Fruit fly (Drosophila melanogaster) whole organism, adult: Measurements from ENCODE around the gene Ir67b.
A peak's percentile ranks its signal among the peaks of the same experiment; 100 is the strongest.

Experiments
- CG11617 ChIP-seq: fragments of 200-800 bp; sonication (Bioruptor generic); optimal IDR thresholded peaks from 2 replicates; lab custom pipeline; 2017; ENCODE audit warnings: mild to moderate bottlenecking, missing biosample characterization, missing genetic modification reagents, missing genetic modification characterization
- CG12768 ChIP-seq: fragments of 200-800 bp; sonication (Bioruptor generic); optimal IDR thresholded peaks from 2 replicates; lab custom pipeline; 2017; ENCODE audit warnings: missing biosample characterization, missing genetic modification characterization, mild to moderate bottlenecking, moderate library complexity, missing genetic modification reagents
- CG14711 ChIP-seq: fragments of 200-800 bp; sonication (Bioruptor generic); optimal IDR thresholded peaks from 2 replicates; lab custom pipeline; 2018; ENCODE audit warnings: missing biosample characterization, mild to moderate bottlenecking, missing genetic modification characterization, moderate library complexity
- CG1620 ChIP-seq: fragments of 200-800 bp; sonication (Bioruptor generic); optimal IDR thresholded peaks from 2 replicates; lab custom pipeline; 2016; ENCODE audit warnings: missing biosample characterization, missing genetic modification characterization
- CG33017 ChIP-seq: fragments of 200-800 bp; sonication (Bioruptor generic); optimal IDR thresholded peaks from 2 replicates; lab custom pipeline; 2018; ENCODE audit warnings: missing biosample characterization, mild to moderate bottlenecking, missing genetic modification characterization, moderate library complexity
- CG5204 ChIP-seq: fragments of 200-800 bp; sonication (Bioruptor generic); optimal IDR thresholded peaks from 2 replicates; lab custom pipeline; 2016; ENCODE audit warnings: missing biosample characterization, missing genetic modification characterization
- CG7045 ChIP-seq: fragments of 200-800 bp; sonication (Bioruptor generic); optimal IDR thresholded peaks from 2 replicates; lab custom pipeline; 2017; ENCODE audit warnings: missing biosample characterization, mild to moderate bottlenecking, missing genetic modification characterization
- CG7101 ChIP-seq: fragments of 200-800 bp; sonication (Bioruptor generic); optimal IDR thresholded peaks from 2 replicates; lab custom pipeline; 2018; ENCODE audit warnings: missing biosample characterization, mild to moderate bottlenecking, missing genetic modification characterization, moderate library complexity
- Clk ChIP-seq: fragments of 200-800 bp; sonication (Bioruptor generic); optimal IDR thresholded peaks from 2 replicates; lab custom pipeline; 2017; ENCODE audit warnings: missing biosample characterization, missing genetic modification characterization
- Crg-1 ChIP-seq: fragments of 200-800 bp; sonication (Bioruptor generic); optimal IDR thresholded peaks from 2 replicates; lab custom pipeline; 2016; ENCODE audit warnings: missing biosample characterization, missing genetic modification characterization
- Hr96 ChIP-seq: fragments of 200-800 bp; sonication (Bioruptor generic); optimal IDR thresholded peaks from 2 replicates; lab custom pipeline; 2016; ENCODE audit warnings: missing biosample characterization, missing genetic modification characterization
- Mnt ChIP-seq: fragments of 200-800 bp; sonication (Bioruptor generic); optimal IDR thresholded peaks from 2 replicates; lab custom pipeline; 2016; ENCODE audit warnings: missing biosample characterization, mild to moderate bottlenecking, missing genetic modification characterization
- bab1 ChIP-seq: fragments of 200-800 bp; sonication (Bioruptor generic); optimal IDR thresholded peaks from 3 replicates; lab custom pipeline; 2019; ENCODE audit warnings: missing biosample characterization, mild to moderate bottlenecking, missing genetic modification characterization, moderate library complexity
- cic ChIP-seq: fragments of 200-800 bp; sonication (Bioruptor generic); optimal IDR thresholded peaks from 2 replicates; lab custom pipeline; 2017; ENCODE audit warnings: missing biosample characterization, mild to moderate bottlenecking, missing genetic modification characterization, moderate library complexity
- cnc ChIP-seq, 2 experiments: fragments of >200 bp; optimal IDR thresholded peaks; 2 replicates each; lab custom pipeline; 2017
- kay ChIP-seq: fragments of 200-800 bp; sonication (Bioruptor generic); peaks from one replicate; lab custom pipeline; 2016; ENCODE audit warnings: missing biosample characterization, missing genetic modification characterization, borderline replicate concordance
- ovo ChIP-seq: fragments of 200-800 bp; sonication (Bioruptor generic); optimal IDR thresholded peaks from 2 replicates; lab custom pipeline; 2016; ENCODE audit warnings: missing biosample characterization, missing genetic modification characterization
- pad ChIP-seq: fragments of 200-800 bp; sonication (Bioruptor generic); optimal IDR thresholded peaks from 3 replicates; lab custom pipeline; 2017; ENCODE audit warnings: missing biosample characterization, missing genetic modification characterization, mild to moderate bottlenecking, moderate library complexity, missing genetic modification reagents
- tj ChIP-seq: fragments of 200-800 bp; sonication (Bioruptor generic); optimal IDR thresholded peaks from 3 replicates; lab custom pipeline; 2017; ENCODE audit warnings: missing biosample characterization, mild to moderate bottlenecking, missing genetic modification characterization, moderate library complexity
- toe ChIP-seq: fragments of 200-800 bp; sonication (Bioruptor generic); optimal IDR thresholded peaks from 2 replicates; lab custom pipeline; 2016; ENCODE audit warnings: missing biosample characterization, missing genetic modification characterization

Ir67b gene

dm6 chr3L:10389143-10389542, 42.6 kb downstream of the Ir67b start:
- no peak for TF ChIP-seq CG1620 (GFP tag; lab: Kevin White, UChicago)

- TF ChIP-seq CG5204, result no peak
- TF ChIP-seq pad (GFP tag; lab: Kevin White, UChicago), result no peak
Observed at dm6 chr3L:10387233-10387925, 44.4 kb downstream of the Ir67b start.

dm6 chr3L:10386601-10387000, 45.2 kb downstream of the Ir67b start:
- TF ChIP-seq Clk (GFP tag; lab: Kevin White, UChicago) (no peak), CG14711 (tag; lab: Kevin White, UChicago) (no peak), Mnt (no peak), CG5204 (no peak), Crg-1 (GFP tag; lab: Kevin White, UChicago) (no peak), cnc (optimal IDR thresholded peaks at IDR 0.05; lab: Kevin White, UChicago) (no peak), CG7045 (no peak), CG7101 (tag; lab: Kevin White, UChicago) (no peak)

dm6 chr3L:10386180-10386579, 45.6 kb downstream of the Ir67b start:
- TF ChIP-seq CG33017 (tag; lab: Kevin White, UChicago), result no peak
- TF ChIP-seq Mnt, result no peak
- TF ChIP-seq CG7045, result no peak
- no peak for TF ChIP-seq cnc (optimal IDR thresholded peaks at IDR 0.05; lab: Kevin White, UChicago)
- TF ChIP-seq ovo (GFP tag; lab: Kevin White, UChicago), result no peak

dm6 chr3L:10384727-10385459, 46.9 kb downstream of the Ir67b start:
- TF ChIP-seq Hr96 (GFP tag; lab: Kevin White, UChicago), result no peak
- no peak for TF ChIP-seq kay (GFP tag; lab: Kevin White, UChicago)

- no peak for TF ChIP-seq ovo (GFP tag; lab: Kevin White, UChicago)
- peak; percentile 51 for TF ChIP-seq kay (GFP tag; lab: Kevin White, UChicago)
- peak; percentile 90 for TF ChIP-seq tj (GFP tag; lab: Kevin White, UChicago)
Observed at dm6 chr3L:10382882-10383281, 48.9 kb downstream of the Ir67b start.

dm6 chr3L:10381857-10382256, 49.9 kb downstream of the Ir67b start:
- TF ChIP-seq cic (GFP tag; lab: Kevin White, UChicago) (no peak), CG7045 (no peak)

dm6 chr3L:10381275-10381674, 50.5 kb downstream of the Ir67b start:
- TF ChIP-seq pad (GFP tag; lab: Kevin White, UChicago) (no peak), CG11617 (no peak), toe (GFP tag; lab: Kevin White, UChicago) (peak; percentile 53), CG1620 (GFP tag; lab: Kevin White, UChicago) (no peak), kay (GFP tag; lab: Kevin White, UChicago) (peak; percentile 74), CG12768 (GFP tag; lab: Kevin White, UChicago) (no peak), CG7101 (tag; lab: Kevin White, UChicago) (no peak), ovo (GFP tag; lab: Kevin White, UChicago) (no peak), Hr96 (GFP tag; lab: Kevin White, UChicago) (no peak), CG5204 (peak; percentile 39), Clk (GFP tag; lab: Kevin White, UChicago) (no peak), CG14711 (tag; lab: Kevin White, UChicago) (peak; percentile 24), Crg-1 (GFP tag; lab: Kevin White, UChicago) (no peak), bab1 (GFP tag; lab: Kevin White, UChicago) (no peak), tj (GFP tag; lab: Kevin White, UChicago) (peak; percentile 41), CG7045 (peak; percentile 18), cic (GFP tag; lab: Kevin White, UChicago) (no peak), CG33017 (tag; lab: Kevin White, UChicago) (no peak), Mnt (no peak), cnc (optimal IDR thresholded peaks at IDR 0.05; lab: Kevin White, UChicago) (no peak)
